Worm (Caenorhabditis elegans) whole organism, L2 larva: ENCODE data around the gene F34H10.5.
A peak's percentile ranks its signal among the peaks of the same experiment; 100 is the strongest.

ENCODE experiments used
- C34F6.9 ChIP-seq: fragments of 150-350 bp; optimal IDR thresholded peaks from 2 replicates; lab custom pipeline; 2014; ENCODE audit warnings: missing biosample characterization, missing genetic modification characterization
- F13H6.1 ChIP-seq: sonication (generic microtip); optimal IDR thresholded peaks from 2 replicates; lab custom pipeline; 2016; ENCODE audit warnings: missing genetic modification characterization, missing compliant biosample characterization
- R02D3.7 ChIP-seq: fragments of 150-350 bp; optimal IDR thresholded peaks from 2 replicates; lab custom pipeline; 2014; ENCODE audit warnings: missing biosample characterization, missing genetic modification characterization
- Y55F3AM.14 ChIP-seq: fragments of 200-800 bp; sonication (Bioruptor generic); optimal IDR thresholded peaks from 2 replicates; lab custom pipeline; 2018; ENCODE audit warnings: mild to moderate bottlenecking, missing genetic modification characterization, missing compliant biosample characterization
- ZK546.5 ChIP-seq: sonication (generic microtip); optimal IDR thresholded peaks from 2 replicates; lab custom pipeline; 2017; ENCODE audit warnings: missing biosample characterization, missing genetic modification characterization
- alr-1 ChIP-seq: fragments of 150-350 bp; optimal IDR thresholded peaks from 2 replicates; lab custom pipeline; 2014; ENCODE audit warnings: missing biosample characterization, missing genetic modification characterization
- aly-2 ChIP-seq: fragments of 150-350 bp; optimal IDR thresholded peaks from 2 replicates; lab custom pipeline; 2014; ENCODE audit warnings: missing biosample characterization, missing genetic modification characterization
- ama-1 ChIP-seq: fragments of 150-350 bp; optimal IDR thresholded peaks from 2 replicates; lab custom pipeline; 2018; ENCODE audit warnings: inconsistent platforms
- blmp-1 ChIP-seq: sonication (generic microtip); optimal IDR thresholded peaks from 2 replicates; lab custom pipeline; 2017; ENCODE audit warnings: missing genetic modification characterization, mild to moderate bottlenecking, missing compliant biosample characterization, antibody characterized with exemption, moderate library complexity; ENCODE audit not compliant: insufficient read depth
- ceh-16 ChIP-seq: fragments of 150-350 bp; optimal IDR thresholded peaks from 2 replicates; lab custom pipeline; 2014; ENCODE audit warnings: missing biosample characterization, missing genetic modification characterization
- ceh-82 ChIP-seq: fragments of 150-350 bp; optimal IDR thresholded peaks from 2 replicates; lab custom pipeline; 2014; ENCODE audit warnings: missing biosample characterization, missing genetic modification characterization
- crh-2 ChIP-seq: sonication (generic microtip); optimal IDR thresholded peaks from 2 replicates; lab custom pipeline; 2017; ENCODE audit warnings: missing biosample characterization, missing genetic modification characterization
- dmd-4 ChIP-seq: sonication (generic microtip); optimal IDR thresholded peaks from 2 replicates; lab custom pipeline; 2017; ENCODE audit warnings: missing biosample characterization, missing genetic modification characterization
- egl-27 ChIP-seq: sonication (generic microtip); optimal IDR thresholded peaks from 3 replicates; lab custom pipeline; 2017; ENCODE audit warnings: missing biosample characterization, missing genetic modification reagents, missing genetic modification characterization
- elt-1 ChIP-seq: fragments of 150-350 bp; optimal IDR thresholded peaks from 2 replicates; lab custom pipeline; 2014; ENCODE audit warnings: missing biosample characterization, missing genetic modification characterization
- elt-3 ChIP-seq: sonication (generic microtip); optimal IDR thresholded peaks from 2 replicates; lab custom pipeline; 2017; ENCODE audit warnings: missing biosample characterization, missing genetic modification characterization
- fos-1 ChIP-seq: fragments of 150-350 bp; optimal IDR thresholded peaks from 2 replicates; lab custom pipeline; 2014; ENCODE audit warnings: missing biosample characterization, missing genetic modification characterization
- gmeb-1 ChIP-seq: fragments of 150-350 bp; optimal IDR thresholded peaks from 2 replicates; lab custom pipeline; 2014; ENCODE audit warnings: missing biosample characterization, missing genetic modification characterization
- lin-11 ChIP-seq: fragments of 150-350 bp; sonication (generic microtip); optimal IDR thresholded peaks from 2 replicates; lab custom pipeline; 2014; ENCODE audit warnings: missing biosample characterization, missing genetic modification characterization, inconsistent platforms, mixed read lengths
- lin-13 ChIP-seq: fragments of 150-350 bp; optimal IDR thresholded peaks from 2 replicates; lab custom pipeline; 2014; ENCODE audit warnings: missing biosample characterization, missing genetic modification reagents, missing genetic modification characterization
- lin-39 ChIP-seq: fragments of 150-350 bp; optimal IDR thresholded peaks from 2 replicates; lab custom pipeline; 2014; ENCODE audit warnings: missing biosample characterization, missing genetic modification reagents, missing genetic modification characterization
- lsy-2 ChIP-seq, 2 experiments: fragments of 150-350 bp in 1 of 2; sonication (generic microtip) in 1 of 2; optimal IDR thresholded peaks; 2 replicates each; lab custom pipeline; 2014 to 2017; ENCODE audit warnings: missing biosample characterization in 2 of 2, missing genetic modification characterization in 2 of 2
- mab-5 ChIP-seq: fragments of 150-350 bp; optimal IDR thresholded peaks from 2 replicates; lab custom pipeline; 2014; ENCODE audit warnings: missing biosample characterization, missing genetic modification characterization
- mbf-1 ChIP-seq: sonication (generic microtip); optimal IDR thresholded peaks from 2 replicates; lab custom pipeline; 2017; ENCODE audit warnings: missing biosample characterization, missing genetic modification characterization
- mdl-1 ChIP-seq, 2 experiments: fragments of 150-350 bp in 1 of 2; sonication (generic microtip) in 1 of 2; optimal IDR thresholded peaks; 2 replicates each; lab custom pipeline; 2017; ENCODE audit warnings: missing biosample characterization in 2 of 2, missing genetic modification characterization in 2 of 2
- nhr-10 ChIP-seq: sonication (generic microtip); optimal IDR thresholded peaks from 2 replicates; lab custom pipeline; 2017; ENCODE audit warnings: missing biosample characterization, missing genetic modification characterization
- nhr-11 ChIP-seq: fragments of 150-350 bp; optimal IDR thresholded peaks from 2 replicates; lab custom pipeline; 2014; ENCODE audit warnings: missing biosample characterization, missing genetic modification characterization
- nhr-12 ChIP-seq: fragments of 150-350 bp; optimal IDR thresholded peaks from 2 replicates; lab custom pipeline; 2014; ENCODE audit warnings: missing biosample characterization, missing genetic modification characterization
- nhr-129 ChIP-seq: fragments of 150-350 bp; optimal IDR thresholded peaks from 2 replicates; lab custom pipeline; 2014; ENCODE audit warnings: missing biosample characterization, missing genetic modification characterization
- nhr-21 ChIP-seq: fragments of 150-350 bp; optimal IDR thresholded peaks from 2 replicates; lab custom pipeline; 2014; ENCODE audit warnings: missing biosample characterization, missing genetic modification characterization
- nhr-23 ChIP-seq: fragments of 150-350 bp; optimal IDR thresholded peaks from 2 replicates; lab custom pipeline; 2014; ENCODE audit warnings: missing biosample characterization, missing genetic modification reagents, missing genetic modification characterization
- nhr-237 ChIP-seq: fragments of 150-350 bp; optimal IDR thresholded peaks from 2 replicates; lab custom pipeline; 2014; ENCODE audit warnings: missing biosample characterization, missing genetic modification characterization
- nhr-25 ChIP-seq: fragments of 150-350 bp; sonication (generic microtip); optimal IDR thresholded peaks from 3 replicates; lab custom pipeline; 2014; ENCODE audit warnings: missing biosample characterization, missing genetic modification characterization
- nhr-6 ChIP-seq: fragments of 150-350 bp; optimal IDR thresholded peaks from 2 replicates; lab custom pipeline; 2014; ENCODE audit warnings: missing biosample characterization, missing genetic modification characterization
- nhr-77 ChIP-seq: fragments of 150-350 bp; optimal IDR thresholded peaks from 2 replicates; lab custom pipeline; 2014; ENCODE audit warnings: missing biosample characterization, missing genetic modification characterization
- peb-1 ChIP-seq: fragments of 150-350 bp; optimal IDR thresholded peaks from 2 replicates; lab custom pipeline; 2014; ENCODE audit warnings: missing biosample characterization, missing genetic modification characterization
- sem-4 ChIP-seq: fragments of 150-350 bp; optimal IDR thresholded peaks from 2 replicates; lab custom pipeline; 2014; ENCODE audit warnings: missing biosample characterization, missing genetic modification reagents, missing genetic modification characterization
- skn-1 ChIP-seq: sonication (generic microtip); optimal IDR thresholded peaks from 2 replicates; lab custom pipeline; 2017; ENCODE audit warnings: missing biosample characterization, missing genetic modification characterization
- sma-3 ChIP-seq: sonication (generic microtip); optimal IDR thresholded peaks from 2 replicates; lab custom pipeline; 2016; ENCODE audit warnings: missing genetic modification reagents, missing genetic modification characterization, missing compliant biosample characterization
- sma-9 ChIP-seq, 2 experiments: fragments of 150-350 bp in 1 of 2; sonication (generic microtip) in 1 of 2; optimal IDR thresholded peaks; 2 replicates each; lab custom pipeline; 2014 to 2016; ENCODE audit warnings: missing genetic modification characterization in 2 of 2, mild to moderate bottlenecking in 1 of 2, missing biosample characterization in 1 of 2, missing compliant biosample characterization in 1 of 2, missing genetic modification reagents in 1 of 2, moderate library complexity in 1 of 2
- snpc-4 ChIP-seq: fragments of 150-350 bp; optimal IDR thresholded peaks from 2 replicates; lab custom pipeline; 2014; ENCODE audit warnings: missing biosample characterization, missing genetic modification characterization
- unc-39 ChIP-seq: fragments of 150-350 bp; optimal IDR thresholded peaks from 2 replicates; lab custom pipeline; 2014; ENCODE audit warnings: missing biosample characterization, missing genetic modification characterization
- unc-55 ChIP-seq: fragments of 150-350 bp; sonication (generic microtip); optimal IDR thresholded peaks from 3 replicates; lab custom pipeline; 2014; ENCODE audit warnings: missing biosample characterization, missing genetic modification reagents, missing genetic modification characterization
- unc-62 ChIP-seq: fragments of 150-350 bp; optimal IDR thresholded peaks from 2 replicates; lab custom pipeline; 2014; ENCODE audit warnings: missing biosample characterization, missing genetic modification reagents, missing genetic modification characterization
- zag-1 ChIP-seq: fragments of 150-350 bp; optimal IDR thresholded peaks from 2 replicates; lab custom pipeline; 2014; ENCODE audit warnings: missing biosample characterization, missing genetic modification characterization
- ztf-1 ChIP-seq: fragments of 200-800 bp; sonication (Bioruptor generic); conservative IDR thresholded peaks from 2 replicates; pipeline ENCODE4 v1.3.6; 2022; ENCODE audit warnings: missing genetic modification characterization, missing compliant biosample characterization
- ztf-11 ChIP-seq: sonication (generic microtip); optimal IDR thresholded peaks from 2 replicates; lab custom pipeline; 2017; ENCODE audit warnings: missing biosample characterization, missing genetic modification characterization
- ztf-4 ChIP-seq: fragments of 150-350 bp; optimal IDR thresholded peaks from 2 replicates; lab custom pipeline; 2014; ENCODE audit warnings: missing biosample characterization, missing genetic modification characterization

F34H10.5 gene

ce11 chrX:9665944-9666343 lies 30.5 kb downstream of the F34H10.5 start:
- TF ChIP-seq lin-39: no peak

DNA sequence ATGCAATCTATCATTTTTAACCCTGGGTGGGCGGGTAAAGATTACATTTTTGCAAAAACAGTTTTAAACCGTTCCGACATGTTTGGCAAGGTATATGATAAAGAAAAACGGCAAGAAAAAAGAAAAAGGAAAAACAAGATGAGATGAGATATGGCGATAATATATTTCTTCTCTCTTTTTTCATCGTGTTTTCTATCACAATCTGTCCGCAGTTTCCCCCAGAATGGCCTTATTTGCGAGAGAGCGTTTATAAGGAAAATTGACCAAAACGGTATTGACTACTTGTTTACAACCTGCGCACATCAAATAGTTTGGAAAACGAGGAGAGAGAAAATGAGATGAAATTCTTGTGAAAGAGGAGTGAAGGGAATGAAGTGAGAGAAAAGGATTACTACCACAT lies 31.9 kb downstream of the F34H10.5 start:
- peak; percentile 86 for TF ChIP-seq ceh-16 (tag; lab: Kevin White, UChicago)
- TF ChIP-seq peb-1 (tag; lab: Kevin White, UChicago): no peak
- no peak for TF ChIP-seq lin-39
- TF ChIP-seq F13H6.1 (tag; lab: Kevin White, UChicago): peak; percentile 7
- TF ChIP-seq ama-1 (lab: Kevin White, UChicago): no peak
- peak; percentile 8 for TF ChIP-seq lin-13 (GFP tag; lab: Kevin White, UChicago)
- TF ChIP-seq unc-39 (tag; lab: Kevin White, UChicago): no peak
- TF ChIP-seq C34F6.9 (tag; lab: Kevin White, UChicago): peak; percentile 41
- peak; percentile 42 for TF ChIP-seq crh-2 (tag; lab: Kevin White, UChicago)
- no peak for TF ChIP-seq elt-3 (tag; lab: Kevin White, UChicago)
- no peak for TF ChIP-seq alr-1
- TF ChIP-seq aly-2 (tag; lab: Kevin White, UChicago): no peak
- TF ChIP-seq nhr-10 (tag; lab: Kevin White, UChicago): no peak
- no peak for TF ChIP-seq ZK546.5
- TF ChIP-seq sma-9 (GFP tag; optimal IDR thresholded peaks at IDR 0.05; lab: Kevin White, UChicago): peak; percentile 19
- TF ChIP-seq sma-9 (tag; optimal IDR thresholded peaks at IDR 0.05; lab: Kevin White, UChicago): no peak
- peak; percentile 50 for TF ChIP-seq nhr-129
- TF ChIP-seq nhr-77 (tag; lab: Kevin White, UChicago): no peak
- peak; percentile 82 for TF ChIP-seq nhr-25 (tag; lab: Kevin White, UChicago)
- TF ChIP-seq nhr-237 (tag; lab: Kevin White, UChicago): no peak
- no peak for TF ChIP-seq nhr-23 (tag; lab: Kevin White, UChicago)
- TF ChIP-seq sma-3 (GFP tag; lab: Kevin White, UChicago): peak; percentile 59
- no peak for TF ChIP-seq Y55F3AM.14 (GFP tag; lab: Kevin White, UChicago)
- TF ChIP-seq ztf-11 (tag; lab: Kevin White, UChicago): no peak
- peak; percentile 61 for TF ChIP-seq nhr-6
- TF ChIP-seq ztf-1 (GFP tag; lab: Robert Waterston, UW): no peak
- no peak for TF ChIP-seq ceh-82
- no peak for TF ChIP-seq skn-1
- TF ChIP-seq nhr-21: peak; percentile 50
- TF ChIP-seq nhr-11 (tag; lab: Kevin White, UChicago): no peak
- no peak for TF ChIP-seq dmd-4
- peak; percentile 40 for TF ChIP-seq fos-1 (tag; lab: Kevin White, UChicago)
- TF ChIP-seq elt-1 (tag; lab: Kevin White, UChicago): no peak
- no peak for TF ChIP-seq unc-62 (GFP tag; lab: Kevin White, UChicago)
- TF ChIP-seq mdl-1 (tag; optimal IDR thresholded peaks at IDR 0.05; lab: Kevin White, UChicago): peak in 1 of 2 experiments; percentile 3
- TF ChIP-seq R02D3.7 (tag; lab: Kevin White, UChicago): no peak
- peak; percentile 24 for TF ChIP-seq ztf-4 (tag; lab: Kevin White, UChicago)
- no peak for TF ChIP-seq gmeb-1 (tag; lab: Kevin White, UChicago)
- no peak for TF ChIP-seq sem-4
- TF ChIP-seq nhr-12 (tag; lab: Kevin White, UChicago): no peak
- TF ChIP-seq egl-27 (tag; lab: Kevin White, UChicago): peak; percentile 4
- TF ChIP-seq lsy-2 (tag; optimal IDR thresholded peaks at IDR 0.05; lab: Kevin White, UChicago): peak in 1 of 2 experiments; percentile 33
- TF ChIP-seq zag-1 (tag; lab: Kevin White, UChicago): no peak
- TF ChIP-seq mab-5: no peak
- TF ChIP-seq unc-55: no peak
- TF ChIP-seq lin-11 (tag; lab: Kevin White, UChicago): no peak
- no peak for TF ChIP-seq snpc-4 (tag; lab: Kevin White, UChicago)
- TF ChIP-seq mbf-1 (tag; lab: Kevin White, UChicago): no peak
- TF ChIP-seq blmp-1 (tag; lab: Kevin White, UChicago): peak; percentile 75
